Worm (Caenorhabditis elegans): ENCODE measurements around the gene C42D4.18.

C42D4.18 gene

DNA sequence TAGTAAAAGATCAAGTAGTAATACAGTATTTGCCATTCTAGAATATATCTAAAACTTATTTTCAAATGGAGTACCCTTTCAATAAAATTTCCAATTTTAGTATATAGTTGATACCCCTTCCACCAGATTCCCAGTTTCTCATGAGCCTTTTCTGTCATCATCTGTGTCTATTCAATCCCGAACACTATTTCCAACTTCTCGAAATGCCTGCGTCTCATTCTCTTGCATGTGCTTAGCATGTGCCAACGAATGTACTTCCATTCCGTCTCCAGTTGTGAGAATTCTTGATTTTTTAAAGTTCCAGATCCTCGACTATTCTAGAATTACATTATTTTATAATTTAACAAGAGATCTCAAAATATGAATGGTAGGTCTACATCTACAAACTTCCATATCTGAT lies at the start of gene C42D4.18:
Gene C42D4.18, plus strand, starts transcription at position 231 of the 400 bp plus-strand sequence.
- TF ChIP-seq hmg-1.2 (GFP tag; IDR thresholded peaks at IDR 0.05) (peak; percentile 90), F55B11.4 (tag; optimal IDR thresholded peaks at IDR 0.05; ENCODE audit: borderline replicate concordance, insufficient read depth) (no peak), efl-1 (GFP tag; optimal IDR thresholded peaks at IDR 0.05) (no peak)

DNA sequence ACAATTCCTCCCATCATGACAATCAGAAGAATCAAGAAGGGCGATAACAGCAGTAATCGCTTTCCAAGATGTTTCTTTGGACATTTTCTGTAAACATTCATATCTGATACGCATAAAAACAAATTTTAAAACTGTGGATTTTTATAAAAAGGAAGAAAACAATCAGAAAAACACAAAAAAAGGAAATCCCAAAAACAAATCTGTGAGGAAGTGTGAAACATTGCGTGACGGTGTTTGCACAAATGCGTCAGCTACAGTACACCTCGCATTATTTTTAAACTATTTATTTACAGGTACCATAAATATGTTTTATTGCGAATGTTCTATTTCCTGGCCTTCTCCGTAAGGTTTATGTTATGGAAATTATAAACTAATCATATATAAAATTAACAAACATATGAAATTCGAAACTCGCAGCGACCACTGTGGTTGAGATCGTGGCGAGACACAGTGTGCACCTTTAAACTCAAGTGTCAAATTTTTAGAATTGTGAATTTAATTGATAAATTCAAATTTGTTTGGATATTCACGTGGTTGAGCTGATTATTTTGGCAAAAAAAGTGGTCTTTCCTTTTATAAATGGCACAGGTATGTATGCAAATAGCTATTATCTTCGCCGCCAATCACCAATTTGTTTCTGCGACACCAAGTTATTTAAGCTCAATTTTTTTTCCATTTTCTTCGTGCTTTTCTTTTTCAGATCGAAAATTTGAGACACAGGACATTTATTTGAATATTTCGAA lies 45.1 kb upstream of the C42D4.18 start, which contains the start of the genes C34D4.10 and str-48:
Gene C34D4.10, minus strand, starts transcription at position 101 of the 743 bp plus-strand sequence.
Gene str-48, plus strand, starts transcription at position 693 of the 743 bp plus-strand sequence.
- TF ChIP-seq ceh-79 (tag; optimal IDR thresholded peaks at IDR 0.05) = no peak
- TF ChIP-seq lsl-1 (GFP tag; optimal IDR thresholded peaks at IDR 0.05) = peak; percentile 66
- no peak for TF ChIP-seq nfyb-1 (GFP tag; IDR thresholded peaks at IDR 0.05)

DNA sequence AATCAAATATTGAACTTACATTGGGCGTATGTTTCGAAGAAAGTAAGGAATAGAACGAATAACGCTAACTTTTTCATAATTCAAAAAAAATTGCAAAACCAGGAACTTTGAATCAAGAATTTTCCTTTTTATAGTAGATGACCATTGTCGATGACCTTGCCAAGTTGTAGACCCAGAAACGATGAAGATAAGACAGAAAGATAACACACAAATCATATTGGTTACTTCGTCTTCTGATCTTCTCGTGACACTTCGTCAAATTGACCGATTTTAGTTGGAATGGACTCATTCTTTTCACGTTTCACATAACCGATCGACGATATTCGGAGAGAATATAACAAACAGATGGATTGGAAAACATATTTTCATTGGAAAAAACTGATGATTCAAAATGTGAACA lies 34.8 kb upstream of the C42D4.18 start, which contains the start of gene grsp-3:
Gene grsp-3, minus strand, starts transcription at position 149 of the 400 bp plus-strand sequence.
- no peak for TF ChIP-seq ama-1 (optimal IDR thresholded peaks at IDR 0.05)
- TF ChIP-seq ama-1 (GFP tag; optimal IDR thresholded peaks at IDR 0.05) = peak in 1 of 2 experiments; percentile 20
- no peak for TF ChIP-seq Y53G8AR.9 (GFP tag; conservative IDR thresholded peaks at IDR 0.05)

DNA sequence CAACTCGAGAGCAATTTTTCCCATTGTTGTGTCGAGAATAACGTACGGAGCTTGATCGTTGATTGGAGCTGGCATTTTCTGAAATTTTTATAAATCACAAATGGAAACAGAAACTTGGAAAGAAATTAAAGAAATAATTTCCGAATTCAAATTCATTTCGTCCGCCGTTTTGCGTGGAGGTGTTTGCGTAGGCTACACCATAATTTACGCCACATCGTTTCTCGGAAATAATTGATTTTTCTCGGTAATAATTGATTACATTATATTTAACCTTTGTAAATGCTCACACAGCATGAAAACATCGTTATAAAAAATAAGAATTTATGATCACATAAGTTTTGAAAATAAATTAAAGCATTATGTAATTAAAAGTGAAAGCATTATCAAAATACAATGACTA lies 33.4 kb upstream of the C42D4.18 start, which contains the start of gene cyn-12:
Gene cyn-12, minus strand, starts transcription at position 78 of the 400 bp plus-strand sequence.
- TF ChIP-seq ZK185.1 (tag; optimal IDR thresholded peaks at IDR 0.05; ENCODE audit: poor library complexity, severe bottlenecking) (no peak), C17E4.6 (GFP tag; IDR thresholded peaks at IDR 0.05) (no peak), ztf-6 (GFP tag; IDR thresholded peaks at IDR 0.05) (no peak), F57C9.4 (tag; optimal IDR thresholded peaks at IDR 0.05) (no peak), K12H6.12 (tag; optimal IDR thresholded peaks at IDR 0.05) (no peak), attf-3 (GFP tag; conservative IDR thresholded peaks at IDR 0.05) (no peak), efl-1 (GFP tag; optimal IDR thresholded peaks at IDR 0.05) (no peak), ama-1 (optimal IDR thresholded peaks at IDR 0.05) (no peak), ama-1 (GFP tag; optimal IDR thresholded peaks at IDR 0.05) (no peak), lir-1 (GFP tag; conservative IDR thresholded peaks at IDR 0.05) (no peak), dpff-1 (tag; optimal IDR thresholded peaks at IDR 0.05) (no peak), lin-54 (GFP tag; optimal IDR thresholded peaks at IDR 0.05) (peak; percentile 23), sea-2 (GFP tag; IDR thresholded peaks at IDR 0.05) (no peak), snpc-4 (GFP tag; optimal IDR thresholded peaks at IDR 0.05) (no peak), snpc-4 (tag; optimal IDR thresholded peaks at IDR 0.05) (peak in 1 of 4 experiments; percentile 3), F52B5.7 (tag; optimal IDR thresholded peaks at IDR 0.05) (no peak), rec-8 (tag; optimal IDR thresholded peaks at IDR 0.05) (no peak), attf-5 (GFP tag; optimal IDR thresholded peaks at IDR 0.05) (peak; percentile 16), ztf-3 (GFP tag; optimal IDR thresholded peaks at IDR 0.05) (no peak), mel-28 (tag; optimal IDR thresholded peaks at IDR 0.05; ENCODE audit: borderline replicate concordance) (no peak), snpc-1.3 (tag; optimal IDR thresholded peaks at IDR 0.05; ENCODE audit: insufficient read depth) (no peak), F39B2.1 (GFP tag; IDR thresholded peaks at IDR 0.05) (no peak), fkh-3 (tag; optimal IDR thresholded peaks at IDR 0.05) (no peak), ztf-26 (tag; optimal IDR thresholded peaks at IDR 0.05) (no peak), repo-1 (tag; optimal IDR thresholded peaks at IDR 0.05) (no peak), gei-17 (GFP tag; optimal IDR thresholded peaks at IDR 0.05) (no peak)

Data from whole organism, young adult.